Worm (Caenorhabditis elegans) whole organism, early embryonic: ENCODE measurements around the gene nifk-1.

ENCODE experiments used
- B0310.2 ChIP-seq: sonication (generic microtip); optimal IDR thresholded peaks from 2 replicates; lab custom pipeline; 2016; ENCODE audit warnings: mild to moderate bottlenecking, missing genetic modification characterization, missing compliant biosample characterization
- F13C5.2 ChIP-seq: sonication (generic microtip); optimal IDR thresholded peaks from 2 replicates; lab custom pipeline; 2017; ENCODE audit warnings: mild to moderate bottlenecking, missing genetic modification characterization, inconsistent platforms, missing compliant biosample characterization
- aly-1 ChIP-seq: sonication (generic microtip); optimal IDR thresholded peaks from 2 replicates; lab custom pipeline; 2016; ENCODE audit warnings: missing genetic modification characterization, missing compliant biosample characterization
- ama-1 ChIP-seq: fragments of 150-350 bp; optimal IDR thresholded peaks from 2 replicates; lab custom pipeline; 2014
- ceh-13 ChIP-seq: fragments of 200-800 bp; sonication (Bioruptor generic); optimal IDR thresholded peaks from 2 replicates; lab custom pipeline; 2018; ENCODE audit warnings: mild to moderate bottlenecking, missing genetic modification characterization, missing compliant biosample characterization
- ceh-36 ChIP-seq: sonication (generic microtip); optimal IDR thresholded peaks from 2 replicates; lab custom pipeline; 2016; ENCODE audit warnings: missing genetic modification characterization, inconsistent platforms, missing compliant biosample characterization
- ets-7 ChIP-seq: sonication (generic microtip); optimal IDR thresholded peaks from 2 replicates; lab custom pipeline; 2016; ENCODE audit warnings: missing genotype, missing genetic modification characterization, missing compliant biosample characterization
- flt-1 ChIP-seq: fragments of 200-800 bp; sonication (Bioruptor generic); IDR thresholded peaks from 2 replicates; pipeline ENCODE4 v1.3.6; 2022; ENCODE audit warnings: missing genetic modification characterization, missing compliant biosample characterization
- hmg-4 ChIP-seq: fragments of 200-800 bp; sonication (Bioruptor generic); optimal IDR thresholded peaks from 2 replicates; lab custom pipeline; 2018; ENCODE audit warnings: mild to moderate bottlenecking, missing genetic modification characterization, missing compliant biosample characterization
- hnd-1 ChIP-seq: sonication (generic microtip); optimal IDR thresholded peaks from 2 replicates; lab custom pipeline; 2016; ENCODE audit warnings: missing genetic modification characterization, missing compliant biosample characterization
- pes-1 ChIP-seq: fragments of 200-800 bp; sonication (Bioruptor generic); IDR thresholded peaks from 2 replicates; pipeline ENCODE4 v1.3.6; 2022; ENCODE audit warnings: missing genetic modification reagents, missing genetic modification characterization, missing compliant biosample characterization
- scrt-1 ChIP-seq: fragments of 200-800 bp; sonication (Bioruptor generic); IDR thresholded peaks from 2 replicates; pipeline ENCODE4 v1.3.6; 2022; ENCODE audit warnings: missing genetic modification characterization, missing compliant biosample characterization
- tbx-11 ChIP-seq: fragments of 200-800 bp; sonication (Bioruptor generic); IDR thresholded peaks from 2 replicates; pipeline ENCODE4 v1.3.6; 2022; ENCODE audit warnings: missing genetic modification characterization, missing compliant biosample characterization
- tra-4 ChIP-seq: sonication (generic microtip); optimal IDR thresholded peaks from 2 replicates; lab custom pipeline; 2017; ENCODE audit warnings: missing genetic modification characterization, missing compliant biosample characterization

ce11 chrIII:4659426-4659825 is 33.7 kb downstream of the nifk-1 start:
- TF ChIP-seq flt-1, result no peak
- no peak for TF ChIP-seq ama-1 (lab: Kevin White, UChicago)
- no peak for TF ChIP-seq tra-4 (tag; lab: Kevin White, UChicago)
- no peak for TF ChIP-seq hnd-1 (tag; lab: Kevin White, UChicago)
- TF ChIP-seq ceh-13 (GFP tag; lab: Kevin White, UChicago), result no peak
- no peak for TF ChIP-seq scrt-1
- no peak for TF ChIP-seq pes-1
- TF ChIP-seq tbx-11 (GFP tag; lab: Robert Waterston, UW), result no peak
- no peak for TF ChIP-seq ceh-36 (tag; lab: Kevin White, UChicago)
- no peak for TF ChIP-seq B0310.2 (tag; lab: Kevin White, UChicago)
- no peak for TF ChIP-seq aly-1
- no peak for TF ChIP-seq F13C5.2 (tag; lab: Kevin White, UChicago)
- no peak for TF ChIP-seq hmg-4 (GFP tag; lab: Kevin White, UChicago)
- no peak for TF ChIP-seq ets-7 (tag; lab: Kevin White, UChicago)
